Fruit fly (Drosophila melanogaster) whole organism, embryonic: Measurements from ENCODE around the gene kay.

ENCODE experiments used
- ATbp ChIP-seq: fragments of 200-800 bp; sonication (Bioruptor generic); optimal IDR thresholded peaks from 2 replicates; lab custom pipeline; 2017; ENCODE audit warnings: missing biosample characterization, mild to moderate bottlenecking, missing genetic modification characterization, missing genetic modification reagents
- Abd-B ChIP-seq: fragments of 200-800 bp; sonication (Bioruptor generic); optimal IDR thresholded peaks from 2 replicates; lab custom pipeline; 2018; ENCODE audit warnings: missing biosample characterization, mild to moderate bottlenecking, missing genetic modification characterization, moderate library complexity
- BtbVII ChIP-seq: fragments of 200-800 bp; sonication (Bioruptor generic); optimal IDR thresholded peaks from 3 replicates; lab custom pipeline; 2017; ENCODE audit warnings: missing biosample characterization, mild to moderate bottlenecking, missing genetic modification characterization
- CG11398 ChIP-seq: fragments of 200-800 bp; sonication (Bioruptor generic); optimal IDR thresholded peaks from 2 replicates; lab custom pipeline; 2016; ENCODE audit warnings: missing biosample characterization, missing genetic modification characterization
- CG11695 ChIP-seq: fragments of 200-800 bp; sonication (Bioruptor generic); IDR thresholded peaks from 3 replicates; pipeline ENCODE4 v1.3.6; 2022; ENCODE audit warnings: missing biosample characterization, missing genetic modification characterization
- CG14710 ChIP-seq: fragments of 200-800 bp; sonication (Bioruptor generic); optimal IDR thresholded peaks from 3 replicates; lab custom pipeline; 2019; ENCODE audit warnings: missing biosample characterization, mild to moderate bottlenecking, missing genetic modification characterization, moderate library complexity
- CG33557 ChIP-seq: fragments of 200-800 bp; sonication (Bioruptor generic); optimal IDR thresholded peaks from 2 replicates; lab custom pipeline; 2019; ENCODE audit warnings: missing biosample characterization, mild to moderate bottlenecking, missing genetic modification characterization, moderate library complexity
- CG3726 ChIP-seq: fragments of 200-800 bp; sonication (Bioruptor generic); IDR thresholded peaks from 3 replicates; pipeline ENCODE4, ENCODE4 v1.3.6; 2022; ENCODE audit warnings: missing biosample characterization, missing genetic modification characterization
- CG4360 ChIP-seq: fragments of 200-800 bp; sonication (Bioruptor generic); IDR thresholded peaks from 2 replicates; pipeline ENCODE4 v1.3.6; 2022; ENCODE audit warnings: missing biosample characterization, missing genetic modification characterization
- CG6654 ChIP-seq: fragments of 200-800 bp; sonication (Bioruptor generic); optimal IDR thresholded peaks from 2 replicates; lab custom pipeline; 2017; ENCODE audit warnings: missing biosample characterization, mild to moderate bottlenecking, missing genetic modification characterization
- CG7839 ChIP-seq: fragments of 200-800 bp; sonication (Bioruptor generic); optimal IDR thresholded peaks from 3 replicates; lab custom pipeline; 2018; ENCODE audit warnings: missing biosample characterization, mild to moderate bottlenecking, missing genetic modification characterization, moderate library complexity
- CG8944 ChIP-seq: fragments of 200-800 bp; sonication (Bioruptor generic); optimal IDR thresholded peaks from 3 replicates; lab custom pipeline; 2016; ENCODE audit warnings: missing biosample characterization, missing genetic modification characterization
- CrebB ChIP-seq: fragments of 200-800 bp; sonication (Bioruptor generic); optimal IDR thresholded peaks from 3 replicates; lab custom pipeline; 2018; ENCODE audit warnings: missing biosample characterization, mild to moderate bottlenecking, missing genetic modification characterization
- Dip3 ChIP-seq: fragments of 200-800 bp; sonication (Bioruptor generic); optimal IDR thresholded peaks from 3 replicates; lab custom pipeline; 2016; ENCODE audit warnings: missing biosample characterization, missing genetic modification characterization
- Doc2 ChIP-seq: fragments of 200-800 bp; sonication (Bioruptor generic); IDR thresholded peaks from 2 replicates; pipeline ENCODE4 v1.3.6; 2022; ENCODE audit warnings: missing biosample characterization, missing genetic modification characterization
- Eip74EF ChIP-seq, 2 experiments: fragments of 200-800 bp in 1 of 2; fragments of >200 bp in 1 of 2; sonication (Bioruptor generic) in 1 of 2; optimal IDR thresholded peaks; 2 replicates each; lab custom pipeline; 2017 to 2019; ENCODE audit warnings: missing biosample characterization in 2 of 2, missing genetic modification characterization in 2 of 2, mild to moderate bottlenecking in 1 of 2, moderate library complexity in 1 of 2
- Lhr ChIP-seq: fragments of 200-800 bp; sonication (Bioruptor generic); optimal IDR thresholded peaks from 3 replicates; lab custom pipeline; 2017; ENCODE audit warnings: mild to moderate bottlenecking, missing biosample characterization, missing genetic modification reagents, missing genetic modification characterization
- NK7.1 ChIP-seq: fragments of 200-800 bp; sonication (Bioruptor generic); optimal IDR thresholded peaks from 3 replicates; lab custom pipeline; 2016; ENCODE audit warnings: missing biosample characterization, missing genetic modification characterization
- Side ChIP-seq: fragments of 200-800 bp; sonication (Bioruptor generic); optimal IDR thresholded peaks from 2 replicates; lab custom pipeline; 2016; ENCODE audit warnings: missing biosample characterization, missing genetic modification characterization
- Xrp1 ChIP-seq: fragments of 200-800 bp; sonication (Bioruptor generic); IDR thresholded peaks from 2 replicates; pipeline ENCODE4 v1.3.6; 2022; ENCODE audit warnings: missing biosample characterization, missing genetic modification characterization
- ap ChIP-seq: fragments of 200-800 bp; sonication (Bioruptor generic); IDR thresholded peaks from 2 replicates; pipeline ENCODE4 v1.3.6; 2022; ENCODE audit warnings: missing biosample characterization, missing genetic modification characterization
- bcd ChIP-seq: fragments of 200-800 bp; sonication (Bioruptor generic); optimal IDR thresholded peaks from 2 replicates; lab custom pipeline; 2017; ENCODE audit warnings: missing biosample characterization, mild to moderate bottlenecking, missing genetic modification characterization
- chinmo ChIP-seq: fragments of 200-800 bp; sonication (Bioruptor generic); IDR thresholded peaks from 4 replicates; pipeline ENCODE4 v1.3.6; 2022; ENCODE audit warnings: missing biosample characterization, missing genetic modification characterization; ENCODE audit not compliant: partially characterized antibody
- croc ChIP-seq: fragments of 200-800 bp; sonication (Bioruptor generic); conservative IDR thresholded peaks from 3 replicates; pipeline ENCODE4 v1.3.6; 2022; ENCODE audit warnings: missing biosample characterization, missing genetic modification characterization
- dimm ChIP-seq: fragments of 200-800 bp; sonication (Bioruptor generic); IDR thresholded peaks from 2 replicates; pipeline ENCODE4 v1.3.6; 2022; ENCODE audit warnings: missing biosample characterization, missing genetic modification characterization
- eve ChIP-seq, 2 experiments: fragments of >200 bp; optimal IDR thresholded peaks; 2 replicates each; lab custom pipeline; 2017; ENCODE audit warnings: missing biosample characterization in 2 of 2, missing genetic modification characterization in 2 of 2
- ftz-f1 ChIP-seq: fragments of 200-800 bp; sonication (Bioruptor generic); optimal IDR thresholded peaks from 2 replicates; lab custom pipeline; 2016; ENCODE audit warnings: missing biosample characterization, missing genetic modification characterization
- gce ChIP-seq: fragments of 200-800 bp; sonication (Bioruptor generic); IDR thresholded peaks from 3 replicates; pipeline ENCODE4 v1.3.6; 2022; ENCODE audit warnings: missing biosample characterization, missing genetic modification characterization
- hth ChIP-seq: fragments of >200 bp; optimal IDR thresholded peaks from 2 replicates; lab custom pipeline; 2017; ENCODE audit warnings: inconsistent platforms
- jing ChIP-seq: fragments of 200-800 bp; sonication (Bioruptor generic); optimal IDR thresholded peaks from 2 replicates; lab custom pipeline; 2018; ENCODE audit warnings: missing biosample characterization, mild to moderate bottlenecking, missing genetic modification characterization
- kay ChIP-seq: fragments of 200-800 bp; sonication (Bioruptor generic); optimal IDR thresholded peaks from 2 replicates; lab custom pipeline; 2016; ENCODE audit warnings: missing biosample characterization, missing genetic modification characterization
- org-1 ChIP-seq: fragments of 200-800 bp; sonication (Bioruptor generic); optimal IDR thresholded peaks from 2 replicates; lab custom pipeline; 2017; ENCODE audit warnings: missing biosample characterization, missing genetic modification characterization
- sc ChIP-seq, 3 experiments: fragments of >200 bp in 2 of 3; fragments of 200-800 bp in 1 of 3; sonication (Bioruptor generic) in 1 of 3; optimal IDR thresholded peaks; 2 replicates in 2 of 3; 3 replicates in 1 of 3; lab custom pipeline; 2017; ENCODE audit warnings: mild to moderate bottlenecking in 1 of 3, missing biosample characterization in 1 of 3, missing genetic modification characterization in 1 of 3, missing genetic modification reagents in 1 of 3
- ssp ChIP-seq: fragments of 200-800 bp; sonication (Bioruptor generic); IDR thresholded peaks from 2 replicates; pipeline ENCODE4 v1.3.6; 2022; ENCODE audit warnings: missing biosample characterization, missing genetic modification characterization
- ttk ChIP-seq: fragments of 200-800 bp; sonication (Bioruptor generic); IDR thresholded peaks from 2 replicates; pipeline ENCODE4 v2.1.2; 2022; ENCODE audit warnings: missing biosample characterization, missing genetic modification characterization
- unpg ChIP-seq: fragments of 200-800 bp; sonication (Bioruptor generic); optimal IDR thresholded peaks from 3 replicates; lab custom pipeline; 2018; ENCODE audit warnings: missing biosample characterization, mild to moderate bottlenecking, missing genetic modification characterization, moderate library complexity

Gene kay

dm6 chr3R:29834759-29835709, 69.2 kb downstream of the kay start, which contains the start of gene Atg16 (continued):
- TF ChIP-seq ftz-f1 (GFP tag; lab: Kevin White, UChicago) (no peak), Abd-B (GFP tag; lab: Kevin White, UChicago) (no peak), dimm (no peak), CG11398 (GFP tag; lab: Kevin White, UChicago) (no peak), Eip74EF (GFP tag; optimal IDR thresholded peaks at IDR 0.05; lab: Kevin White, UChicago) (no peak), unpg (GFP tag; lab: Kevin White, UChicago) (no peak), Xrp1 (GFP tag; lab: Robert Waterston, UW) (no peak), CG3726 (no peak), chinmo (GFP tag; lab: Robert Waterston, UW) (peak; percentile 97), sc (optimal IDR thresholded peaks at IDR 0.05; lab: Kevin White, UChicago) (no peak), sc (GFP tag; optimal IDR thresholded peaks at IDR 0.05; lab: Kevin White, UChicago) (no peak)

- no peak for TF ChIP-seq eve (GFP tag; optimal IDR thresholded peaks at IDR 0.05; lab: Kevin White, UChicago)
- TF ChIP-seq Doc2 (GFP tag; lab: Robert Waterston, UW), result no peak
- TF ChIP-seq ap (GFP tag; lab: Robert Waterston, UW), result no peak
- no peak for TF ChIP-seq CG33557 (GFP tag; lab: Kevin White, UChicago)
- no peak for TF ChIP-seq CG8944
- no peak for TF ChIP-seq Lhr (GFP tag; lab: Kevin White, UChicago)
- TF ChIP-seq ttk (GFP tag; lab: Robert Waterston, UW), result no peak
- no peak for TF ChIP-seq CG6654 (GFP tag; lab: Kevin White, UChicago)
- TF ChIP-seq CG14710 (tag; lab: Kevin White, UChicago), result no peak
- no peak for TF ChIP-seq CG7839 (tag; lab: Kevin White, UChicago)
- no peak for TF ChIP-seq Side (GFP tag; lab: Kevin White, UChicago)
- no peak for TF ChIP-seq croc (GFP tag; lab: Robert Waterston, UW)
- no peak for TF ChIP-seq bcd (GFP tag; lab: Kevin White, UChicago)
- no peak for TF ChIP-seq CG11695 (GFP tag; lab: Robert Waterston, UW)
Measured at dm6 chr3R:29835710-29836049, 69.9 kb downstream of the kay start, which contains the start of gene Prtl99C. Gene Prtl99C (plus strand): TSS chr3R:29835950.

DNA sequence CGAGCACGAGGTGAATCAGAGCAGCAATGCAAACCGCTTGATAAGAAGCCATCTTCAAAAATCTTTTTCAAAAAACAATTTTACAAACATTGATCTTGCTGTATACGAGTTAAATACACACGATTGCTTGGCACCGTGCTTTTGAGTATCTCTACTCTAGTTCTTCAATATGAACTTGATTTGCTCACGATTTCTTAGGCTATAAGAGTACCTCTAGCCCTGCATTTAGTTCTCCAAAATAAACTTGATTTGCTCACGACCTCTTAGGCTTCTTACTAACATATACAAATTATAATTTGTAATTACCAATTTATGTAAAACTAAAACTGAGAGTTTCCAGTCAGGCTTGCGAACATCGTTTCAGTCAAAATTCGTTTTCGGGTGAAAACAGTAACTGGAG, 70.4 kb downstream of the kay start, which contains the start of gene CG42592:
Gene CG42592, minus strand, starts transcription at position 101 of the 400 bp plus-strand sequence.
- TF ChIP-seq ATbp (GFP tag; lab: Kevin White, UChicago) (no peak), jing (GFP tag; lab: Kevin White, UChicago) (no peak), gce (GFP tag; lab: Robert Waterston, UW) (no peak), kay (GFP tag; lab: Kevin White, UChicago) (no peak), ssp (no peak), hth (lab: Kevin White, UChicago) (no peak), NK7.1 (GFP tag; lab: Kevin White, UChicago) (no peak), BtbVII (GFP tag; lab: Kevin White, UChicago) (no peak), org-1 (GFP tag; lab: Kevin White, UChicago) (no peak), unpg (GFP tag; lab: Kevin White, UChicago) (no peak), CG4360 (GFP tag; lab: Robert Waterston, UW) (no peak), Dip3 (no peak), CrebB (tag; lab: Kevin White, UChicago) (no peak)
